Worm (Caenorhabditis elegans) whole organism, late embryonic: ENCODE data around the gene gdh-1.

Experiments used
- F13H6.1 ChIP-seq: sonication (generic microtip); optimal IDR thresholded peaks from 2 replicates; lab custom pipeline; 2016; ENCODE audit warnings: missing genetic modification characterization, missing compliant biosample characterization
- T23F11.4 ChIP-seq: fragments of 200-800 bp; sonication (Bioruptor generic); optimal IDR thresholded peaks from 2 replicates; lab custom pipeline; 2018; ENCODE audit warnings: mild to moderate bottlenecking, missing genetic modification characterization, missing compliant biosample characterization
- Y22D7AL.16 ChIP-seq: sonication (generic microtip); optimal IDR thresholded peaks from 2 replicates; lab custom pipeline; 2016; ENCODE audit warnings: missing genetic modification characterization, missing compliant biosample characterization
- ahr-1 ChIP-seq: sonication (generic microtip); optimal IDR thresholded peaks from 2 replicates; lab custom pipeline; 2016; ENCODE audit warnings: missing genetic modification characterization, missing compliant biosample characterization
- ama-1 ChIP-seq: fragments of 150-350 bp; optimal IDR thresholded peaks from 2 replicates; lab custom pipeline; 2014
- ceh-18 ChIP-seq: sonication (generic microtip); optimal IDR thresholded peaks from 2 replicates; lab custom pipeline; 2016; ENCODE audit warnings: missing genetic modification characterization, missing compliant biosample characterization
- ceh-45 ChIP-seq: fragments of 200-800 bp; sonication (Bioruptor generic); IDR thresholded peaks from 2 replicates; pipeline ENCODE4 v1.3.6; 2022; ENCODE audit warnings: missing genetic modification reagents, missing genetic modification characterization, missing compliant biosample characterization
- ceh-6 ChIP-seq: fragments of 200-800 bp; sonication (Bioruptor generic); optimal IDR thresholded peaks from 2 replicates; lab custom pipeline; 2018; ENCODE audit warnings: mild to moderate bottlenecking, missing genetic modification characterization, missing compliant biosample characterization
- ceh-9 ChIP-seq: sonication (generic microtip); optimal IDR thresholded peaks from 2 replicates; lab custom pipeline; 2016; ENCODE audit warnings: mild to moderate bottlenecking, missing genetic modification characterization, inconsistent platforms, missing compliant biosample characterization
- che-1 ChIP-seq: sonication (generic microtip); optimal IDR thresholded peaks from 2 replicates; lab custom pipeline; 2016; ENCODE audit warnings: mild to moderate bottlenecking, missing genetic modification characterization, missing compliant biosample characterization
- dve-1 ChIP-seq: sonication (generic microtip); optimal IDR thresholded peaks from 2 replicates; lab custom pipeline; 2017; ENCODE audit warnings: antibody characterized with exemption, mild to moderate bottlenecking, missing genetic modification characterization, missing compliant biosample characterization
- elt-2 ChIP-seq: sonication (generic microtip); optimal IDR thresholded peaks from 2 replicates; lab custom pipeline; 2016; ENCODE audit warnings: missing genetic modification reagents, missing genetic modification characterization, missing compliant biosample characterization
- ets-4 ChIP-seq: sonication (generic microtip); optimal IDR thresholded peaks from 2 replicates; lab custom pipeline; 2016; ENCODE audit warnings: missing genetic modification characterization, missing compliant biosample characterization
- fax-1 ChIP-seq: sonication (generic microtip); optimal IDR thresholded peaks from 2 replicates; lab custom pipeline; 2016; ENCODE audit warnings: missing genotype, missing genetic modification characterization, missing compliant biosample characterization
- gmeb-2 ChIP-seq: sonication (generic microtip); optimal IDR thresholded peaks from 2 replicates; lab custom pipeline; 2016; ENCODE audit warnings: missing genetic modification characterization, inconsistent platforms, missing compliant biosample characterization
- hlh-13 ChIP-seq: fragments of 200-800 bp; sonication (Bioruptor generic); optimal IDR thresholded peaks from 2 replicates; lab custom pipeline; 2018; ENCODE audit warnings: mild to moderate bottlenecking, missing genetic modification characterization, missing compliant biosample characterization
- hlh-30 ChIP-seq: sonication (generic microtip); optimal IDR thresholded peaks from 2 replicates; lab custom pipeline; 2017; ENCODE audit warnings: antibody characterized with exemption, missing genetic modification characterization, missing compliant biosample characterization; ENCODE audit not compliant: insufficient read depth
- hlh-6 ChIP-seq: sonication (generic microtip); optimal IDR thresholded peaks from 2 replicates; lab custom pipeline; 2016; ENCODE audit warnings: missing genotype, missing genetic modification characterization, missing compliant biosample characterization
- hlh-8 ChIP-seq: sonication (generic microtip); optimal IDR thresholded peaks from 2 replicates; lab custom pipeline; 2016; ENCODE audit warnings: missing genotype, missing genetic modification characterization, missing compliant biosample characterization
- lin-11 ChIP-seq: fragments of 200-800 bp; sonication (Bioruptor generic); optimal IDR thresholded peaks from 2 replicates; lab custom pipeline; 2018; ENCODE audit warnings: mild to moderate bottlenecking, missing genetic modification characterization, missing compliant biosample characterization
- nfya-1 ChIP-seq: sonication (generic microtip); optimal IDR thresholded peaks from 2 replicates; lab custom pipeline; 2017; ENCODE audit warnings: missing genetic modification characterization, mild to moderate bottlenecking, missing compliant biosample characterization, antibody characterized with exemption, moderate library complexity
- nhr-11 ChIP-seq: fragments of 150-350 bp; optimal IDR thresholded peaks from 2 replicates; lab custom pipeline; 2014; ENCODE audit warnings: missing biosample characterization, missing genetic modification characterization
- pha-4 ChIP-seq: fragments of 150-350 bp; optimal IDR thresholded peaks from 2 replicates; lab custom pipeline; 2018; ENCODE audit warnings: missing biosample characterization, missing genetic modification reagents, missing genetic modification characterization
- pqm-1 ChIP-seq: sonication (generic microtip); optimal IDR thresholded peaks from 2 replicates; lab custom pipeline; 2016; ENCODE audit warnings: missing genetic modification characterization, missing compliant biosample characterization
- pros-1 ChIP-seq: fragments of 150-350 bp; optimal IDR thresholded peaks from 2 replicates; lab custom pipeline; 2014; ENCODE audit warnings: missing biosample characterization, missing genetic modification reagents, missing genetic modification characterization
- ref-2 ChIP-seq: sonication (generic microtip); optimal IDR thresholded peaks from 2 replicates; lab custom pipeline; 2016; ENCODE audit warnings: missing genetic modification characterization, missing compliant biosample characterization
- sox-4 ChIP-seq: sonication (generic microtip); optimal IDR thresholded peaks from 2 replicates; lab custom pipeline; 2017; ENCODE audit warnings: mild to moderate bottlenecking, missing genetic modification characterization, inconsistent platforms, missing compliant biosample characterization
- syd-9 ChIP-seq: sonication (generic microtip); optimal IDR thresholded peaks from 2 replicates; lab custom pipeline; 2016; ENCODE audit warnings: mild to moderate bottlenecking, missing genetic modification characterization, moderate library complexity, missing compliant biosample characterization
- tbx-2 ChIP-seq: sonication (generic microtip); optimal IDR thresholded peaks from 2 replicates; lab custom pipeline; 2016; ENCODE audit warnings: missing genetic modification characterization, missing compliant biosample characterization
- tbx-7 ChIP-seq: sonication (generic microtip); optimal IDR thresholded peaks from 2 replicates; lab custom pipeline; 2016; ENCODE audit warnings: missing genotype, missing genetic modification characterization, missing compliant biosample characterization
- unc-3 ChIP-seq, 2 experiments: fragments of 200-800 bp in 1 of 2; sonication (Bioruptor generic) in 1 of 2; sonication (generic microtip) in 1 of 2; conservative IDR thresholded peaks in 1 of 2; optimal IDR thresholded peaks in 1 of 2; 2 replicates each; pipeline versions ENCODE4 v1.3.6 to Lab custom; 2016 to 2022; ENCODE audit warnings: missing compliant biosample characterization in 2 of 2, missing genetic modification characterization in 2 of 2, missing genetic modification reagents in 1 of 2
- unc-42 ChIP-seq: sonication (generic microtip); optimal IDR thresholded peaks from 2 replicates; lab custom pipeline; 2016; ENCODE audit warnings: missing genotype, missing genetic modification characterization, missing compliant biosample characterization
- unc-86 ChIP-seq: sonication (generic microtip); optimal IDR thresholded peaks from 2 replicates; lab custom pipeline; 2016; ENCODE audit warnings: missing genetic modification characterization, missing compliant biosample characterization
- zip-5 ChIP-seq: sonication (generic microtip); optimal IDR thresholded peaks from 2 replicates; lab custom pipeline; 2016; ENCODE audit warnings: missing genetic modification characterization, missing compliant biosample characterization
- ztf-16 ChIP-seq: sonication (generic microtip); optimal IDR thresholded peaks from 2 replicates; lab custom pipeline; 2017; ENCODE audit warnings: missing genetic modification characterization, missing compliant biosample characterization

Gene gdh-1

ce11 chrIV:11952612-11953299, at the start of gene gdh-1:
Gene gdh-1, plus strand, starts transcription at chrIV:11953249.
- no peak for TF ChIP-seq pros-1
- peak; percentile 10 for TF ChIP-seq ceh-18 (tag; lab: Kevin White, UChicago)

ce11 chrIV:11903676-11904075, 49.4 kb upstream of the gdh-1 start:
- TF ChIP-seq ztf-16 (tag; lab: Kevin White, UChicago): no peak
- TF ChIP-seq che-1 (tag; lab: Kevin White, UChicago): no peak
- no peak for TF ChIP-seq ceh-45 (GFP tag; lab: Robert Waterston, UW)
- no peak for TF ChIP-seq lin-11 (tag; lab: Kevin White, UChicago)
- no peak for TF ChIP-seq ceh-18 (tag; lab: Kevin White, UChicago)
- TF ChIP-seq syd-9 (tag; lab: Kevin White, UChicago): no peak

ce11 chrIV:11908733-11909132, 44.3 kb upstream of the gdh-1 start:
- no peak for TF ChIP-seq hlh-6 (tag; lab: Kevin White, UChicago)
- TF ChIP-seq tbx-7: no peak
- no peak for TF ChIP-seq dve-1 (tag; lab: Kevin White, UChicago)
- no peak for TF ChIP-seq pha-4
- no peak for TF ChIP-seq zip-5 (tag; lab: Kevin White, UChicago)
- TF ChIP-seq T23F11.4 (GFP tag; lab: Kevin White, UChicago): no peak
- TF ChIP-seq ama-1 (lab: Kevin White, UChicago): no peak
- TF ChIP-seq Y22D7AL.16 (tag; lab: Kevin White, UChicago): no peak
- no peak for TF ChIP-seq syd-9 (tag; lab: Kevin White, UChicago)
- no peak for TF ChIP-seq ahr-1 (tag; lab: Kevin White, UChicago)
- no peak for TF ChIP-seq F13H6.1
- TF ChIP-seq sox-4 (tag; lab: Kevin White, UChicago): no peak
- no peak for TF ChIP-seq unc-3 (GFP tag; conservative IDR thresholded peaks at IDR 0.05; lab: Robert Waterston, UW)
- TF ChIP-seq unc-3 (tag; optimal IDR thresholded peaks at IDR 0.05; lab: Kevin White, UChicago): no peak
- no peak for TF ChIP-seq unc-86 (tag; lab: Kevin White, UChicago)
- TF ChIP-seq tbx-2 (tag; lab: Kevin White, UChicago): no peak

ce11 chrIV:11911723-11912122, 41.3 kb upstream of the gdh-1 start, which contains the start of gene VZK822L.2:
Gene VZK822L.2, plus strand, starts transcription at chrIV:11912023.
- TF ChIP-seq unc-42 (no peak), nhr-11 (tag; lab: Kevin White, UChicago) (no peak), elt-2 (tag; lab: Kevin White, UChicago) (no peak), T23F11.4 (GFP tag; lab: Kevin White, UChicago) (no peak), hlh-30 (tag; lab: Kevin White, UChicago) (no peak), nfya-1 (tag; lab: Kevin White, UChicago) (no peak), ama-1 (lab: Kevin White, UChicago) (no peak), hlh-13 (GFP tag; lab: Kevin White, UChicago) (no peak)

- no peak for TF ChIP-seq hlh-8
- TF ChIP-seq ref-2: no peak
- TF ChIP-seq F13H6.1: no peak
- no peak for TF ChIP-seq ets-4
- no peak for TF ChIP-seq sox-4 (tag; lab: Kevin White, UChicago)
- no peak for TF ChIP-seq che-1 (tag; lab: Kevin White, UChicago)
- no peak for TF ChIP-seq gmeb-2
- no peak for TF ChIP-seq pqm-1 (tag; lab: Kevin White, UChicago)
- TF ChIP-seq ceh-6 (GFP tag; lab: Kevin White, UChicago): no peak
- TF ChIP-seq fax-1 (tag; lab: Kevin White, UChicago): no peak
- no peak for TF ChIP-seq ceh-9
- no peak for TF ChIP-seq nfya-1 (tag; lab: Kevin White, UChicago)
- TF ChIP-seq tbx-2 (tag; lab: Kevin White, UChicago): no peak
These were observed 39.6 kb upstream of the gdh-1 start for ce11 chrIV:11913295-11913940.
